Worm (Caenorhabditis elegans) whole organism, young adult: Measurements from ENCODE around the gene hira-1.

Experiments used
- B0035.1 ChIP-seq: sonication (generic microtip); optimal IDR thresholded peaks from 2 replicates; lab custom pipeline; 2016; ENCODE audit warnings: missing genetic modification characterization, mild to moderate bottlenecking, missing compliant biosample characterization, missing genotype, missing genetic modification reagents
- B0336.3 ChIP-seq: fragments of 200-800 bp; sonication (Bioruptor generic); IDR thresholded peaks from 2 replicates; pipeline ENCODE4 v1.3.6; 2022; ENCODE audit warnings: missing genetic modification characterization, missing compliant biosample characterization
- C06A6.2 ChIP-seq: fragments of 200-800 bp; sonication (Bioruptor generic); conservative IDR thresholded peaks from 2 replicates; pipeline ENCODE4 v1.3.6; 2022; ENCODE audit warnings: missing genetic modification characterization, missing compliant biosample characterization
- F57A8.1 ChIP-seq: fragments of 200-800 bp; sonication (Bioruptor generic); optimal IDR thresholded peaks from 2 replicates; lab custom pipeline; 2018; ENCODE audit warnings: mild to moderate bottlenecking, missing genetic modification characterization, moderate library complexity, missing compliant biosample characterization
- K12H6.12 ChIP-seq: fragments of 200-800 bp; sonication (Bioruptor generic); optimal IDR thresholded peaks from 2 replicates; lab custom pipeline; 2018; ENCODE audit warnings: mild to moderate bottlenecking, missing genetic modification characterization, missing compliant biosample characterization
- T26A5.8 ChIP-seq: sonication (generic microtip); optimal IDR thresholded peaks from 2 replicates; lab custom pipeline; 2016; ENCODE audit warnings: missing genetic modification characterization, missing compliant biosample characterization
- Y95B8A.8 ChIP-seq: fragments of 200-800 bp; sonication (Bioruptor generic); IDR thresholded peaks from 2 replicates; pipeline ENCODE4 v1.3.6; 2022; ENCODE audit warnings: missing genetic modification reagents, missing genetic modification characterization, missing compliant biosample characterization
- ZK185.1 ChIP-seq: sonication (generic microtip); optimal IDR thresholded peaks from 2 replicates; lab custom pipeline; 2016; ENCODE audit warnings: mild to moderate bottlenecking, missing genetic modification characterization, missing compliant biosample characterization; ENCODE audit not compliant: poor library complexity, severe bottlenecking
- akir-1 ChIP-seq: fragments of 200-800 bp; sonication (Bioruptor generic); optimal IDR thresholded peaks from 2 replicates; lab custom pipeline; 2018; ENCODE audit warnings: mild to moderate bottlenecking, missing genetic modification characterization, moderate library complexity, missing compliant biosample characterization
- ama-1 ChIP-seq, 3 experiments: fragments of 150-350 bp in 1 of 3; sonication (generic microtip) in 2 of 3; optimal IDR thresholded peaks; 2 replicates each; lab custom pipeline; 2014 to 2018; ENCODE audit warnings: missing biosample characterization in 2 of 3, missing genetic modification characterization in 2 of 3, missing genetic modification reagents in 2 of 3
- aptf-2 ChIP-seq: fragments of 200-800 bp; sonication (Bioruptor generic); conservative IDR thresholded peaks from 2 replicates; pipeline ENCODE4 v1.3.6; 2022; ENCODE audit warnings: missing genetic modification reagents, missing genetic modification characterization, missing compliant biosample characterization
- athp-1 ChIP-seq: sonication (generic microtip); optimal IDR thresholded peaks from 2 replicates; lab custom pipeline; 2017; ENCODE audit warnings: mild to moderate bottlenecking, missing genetic modification characterization, missing compliant biosample characterization
- attf-3 ChIP-seq: fragments of 200-800 bp; sonication (Bioruptor generic); conservative IDR thresholded peaks from 2 replicates; pipeline ENCODE4 v1.3.6; 2022; ENCODE audit warnings: missing genetic modification reagents, missing genetic modification characterization, missing compliant biosample characterization
- attf-5 ChIP-seq: fragments of 200-800 bp; sonication (Bioruptor generic); optimal IDR thresholded peaks from 2 replicates; lab custom pipeline; 2018; ENCODE audit warnings: mild to moderate bottlenecking, missing genetic modification characterization, missing compliant biosample characterization
- attf-6 ChIP-seq: fragments of 200-800 bp; sonication (Bioruptor generic); IDR thresholded peaks from 2 replicates; pipeline ENCODE4 v1.3.6; 2022; ENCODE audit warnings: missing genetic modification reagents, missing genetic modification characterization, missing compliant biosample characterization
- bed-1 ChIP-seq: fragments of 200-800 bp; sonication (Bioruptor generic); IDR thresholded peaks from 2 replicates; pipeline ENCODE4 v1.3.6; 2022; ENCODE audit warnings: missing genetic modification reagents, missing genetic modification characterization, missing compliant biosample characterization
- cebp-1 ChIP-seq, 2 experiments: fragments of 200-800 bp in 1 of 2; sonication (Bioruptor generic) in 1 of 2; sonication (generic microtip) in 1 of 2; IDR thresholded peaks in 1 of 2; optimal IDR thresholded peaks in 1 of 2; 2 replicates each; pipeline versions ENCODE4 v1.3.6 to Lab custom; 2017 to 2022; ENCODE audit warnings: missing compliant biosample characterization in 2 of 2, missing genetic modification characterization in 2 of 2, mild to moderate bottlenecking in 1 of 2, missing genetic modification reagents in 1 of 2, moderate library complexity in 1 of 2
- ceh-40 ChIP-seq: fragments of 200-800 bp; sonication (Bioruptor generic); IDR thresholded peaks from 2 replicates; pipeline ENCODE4 v1.3.6; 2022; ENCODE audit warnings: missing genetic modification characterization, missing compliant biosample characterization
- chd-7 ChIP-seq: sonication (generic microtip); optimal IDR thresholded peaks from 2 replicates; lab custom pipeline; 2016; ENCODE audit warnings: mild to moderate bottlenecking, missing genetic modification characterization, moderate library complexity, missing compliant biosample characterization
- dox-1 ChIP-seq: fragments of 200-800 bp; sonication (Bioruptor generic); IDR thresholded peaks from 2 replicates; pipeline ENCODE4 v1.3.6; 2022; ENCODE audit warnings: missing genetic modification reagents, missing genetic modification characterization, missing compliant biosample characterization
- dpff-1 ChIP-seq: sonication (generic microtip); optimal IDR thresholded peaks from 2 replicates; lab custom pipeline; 2017; ENCODE audit warnings: mild to moderate bottlenecking, missing genetic modification characterization, missing compliant biosample characterization
- dpl-1 ChIP-seq: fragments of 150-350 bp; optimal IDR thresholded peaks from 2 replicates; lab custom pipeline; 2014; ENCODE audit warnings: missing biosample characterization, missing genetic modification reagents, missing genetic modification characterization
- efl-1 ChIP-seq: fragments of 150-350 bp; optimal IDR thresholded peaks from 2 replicates; lab custom pipeline; 2014; ENCODE audit warnings: missing biosample characterization, missing genetic modification reagents, missing genetic modification characterization
- egl-18 ChIP-seq: fragments of 200-800 bp; sonication (Bioruptor generic); IDR thresholded peaks from 2 replicates; pipeline ENCODE4 v1.3.6; 2022; ENCODE audit warnings: missing genetic modification reagents, missing genetic modification characterization, missing compliant biosample characterization
- egl-44 ChIP-seq: fragments of 200-800 bp; sonication (Bioruptor generic); IDR thresholded peaks from 2 replicates; pipeline ENCODE4 v1.3.6; 2022; ENCODE audit warnings: missing genetic modification reagents, missing genetic modification characterization, missing compliant biosample characterization
- egrh-3 ChIP-seq: fragments of 200-800 bp; sonication (Bioruptor generic); IDR thresholded peaks from 2 replicates; pipeline ENCODE4 v1.3.6; 2022; ENCODE audit warnings: missing genetic modification reagents, missing genetic modification characterization, missing compliant biosample characterization
- ekl-4 ChIP-seq: fragments of 200-800 bp; sonication (Bioruptor generic); IDR thresholded peaks from 2 replicates; pipeline ENCODE4 v1.3.6; 2022; ENCODE audit warnings: missing genetic modification reagents, missing genetic modification characterization, missing compliant biosample characterization
- hmg-1.2 ChIP-seq: fragments of 200-800 bp; sonication (Bioruptor generic); IDR thresholded peaks from 2 replicates; pipeline ENCODE4 v1.3.6; 2022; ENCODE audit warnings: missing genetic modification reagents, missing genetic modification characterization, missing compliant biosample characterization
- hrde-1 ChIP-seq: sonication (generic microtip); optimal IDR thresholded peaks from 2 replicates; lab custom pipeline; 2016; ENCODE audit warnings: missing genetic modification characterization, mild to moderate bottlenecking, missing compliant biosample characterization, moderate library complexity, missing genotype, missing genetic modification reagents, borderline replicate concordance
- let-526 ChIP-seq: fragments of 200-800 bp; sonication (Bioruptor generic); IDR thresholded peaks from 2 replicates; pipeline ENCODE4 v1.3.6; 2022; ENCODE audit warnings: missing genetic modification reagents, missing genetic modification characterization, missing compliant biosample characterization
- lir-1 ChIP-seq: fragments of 200-800 bp; sonication (Bioruptor generic); conservative IDR thresholded peaks from 2 replicates; pipeline ENCODE4 v1.3.6; 2022; ENCODE audit warnings: missing genetic modification reagents, missing genetic modification characterization, missing compliant biosample characterization
- madf-3 ChIP-seq: fragments of 200-800 bp; sonication (Bioruptor generic); IDR thresholded peaks from 2 replicates; pipeline ENCODE4 v1.3.6; 2022; ENCODE audit warnings: missing genetic modification reagents, missing genetic modification characterization, missing compliant biosample characterization
- mcd-1 ChIP-seq: fragments of 200-800 bp; sonication (Bioruptor generic); IDR thresholded peaks from 2 replicates; pipeline ENCODE4 v1.3.6; 2022; ENCODE audit warnings: missing genetic modification reagents, missing genetic modification characterization, missing compliant biosample characterization
- mel-28 ChIP-seq: sonication (generic microtip); optimal IDR thresholded peaks from 2 replicates; lab custom pipeline; 2016; ENCODE audit warnings: borderline replicate concordance, mild to moderate bottlenecking, missing genetic modification characterization, missing compliant biosample characterization
- mes-4 ChIP-seq: sonication (generic microtip); optimal IDR thresholded peaks from 2 replicates; lab custom pipeline; 2016; ENCODE audit warnings: missing genotype, missing genetic modification characterization, missing compliant biosample characterization
- mxl-1 ChIP-seq: sonication (generic microtip); optimal IDR thresholded peaks from 2 replicates; lab custom pipeline; 2016; ENCODE audit warnings: missing genetic modification characterization, missing compliant biosample characterization
- nhr-80 ChIP-seq: sonication (generic microtip); optimal IDR thresholded peaks from 2 replicates; lab custom pipeline; 2016; ENCODE audit warnings: missing genetic modification characterization, missing compliant biosample characterization
- pbrm-1 ChIP-seq: fragments of 200-800 bp; sonication (Bioruptor generic); IDR thresholded peaks from 2 replicates; pipeline ENCODE4 v1.3.6; 2022; ENCODE audit warnings: missing genetic modification reagents, missing genetic modification characterization, missing compliant biosample characterization
- rcor-1 ChIP-seq: fragments of 200-800 bp; sonication (Bioruptor generic); IDR thresholded peaks from 2 replicates; pipeline ENCODE4 v1.3.6; 2022; ENCODE audit warnings: missing genetic modification reagents, missing genetic modification characterization, missing compliant biosample characterization
- sdz-38 ChIP-seq: sonication (generic microtip); optimal IDR thresholded peaks from 2 replicates; lab custom pipeline; 2016; ENCODE audit warnings: missing genotype, missing genetic modification characterization, missing compliant biosample characterization
- sea-2 ChIP-seq: fragments of 200-800 bp; sonication (Bioruptor generic); IDR thresholded peaks from 2 replicates; pipeline ENCODE4 v1.3.6; 2022; ENCODE audit warnings: missing genetic modification characterization, missing compliant biosample characterization
- snpc-4 ChIP-seq, 5 experiments: fragments of 150-350 bp in 1 of 5; sonication (generic microtip) in 4 of 5; optimal IDR thresholded peaks; 2 replicates each; lab custom pipeline; 2014 to 2018; ENCODE audit warnings: missing genetic modification characterization in 5 of 5, missing biosample characterization in 3 of 5, antibody characterized with exemption in 2 of 5, mild to moderate bottlenecking in 2 of 5, missing compliant biosample characterization in 2 of 5, missing genotype in 2 of 5, moderate library complexity in 2 of 5, missing genetic modification reagents in 1 of 5
- somi-1 ChIP-seq: fragments of 200-800 bp; sonication (Bioruptor generic); optimal IDR thresholded peaks from 2 replicates; lab custom pipeline; 2018; ENCODE audit warnings: mild to moderate bottlenecking, missing genetic modification characterization, missing compliant biosample characterization
- sptf-2 ChIP-seq: fragments of 200-800 bp; sonication (Bioruptor generic); optimal IDR thresholded peaks from 2 replicates; lab custom pipeline; 2018; ENCODE audit warnings: mild to moderate bottlenecking, missing genetic modification characterization, missing compliant biosample characterization
- tbp1 ChIP-seq: fragments of 200-800 bp; sonication (Bioruptor generic); optimal IDR thresholded peaks from 2 replicates; lab custom pipeline; 2018; ENCODE audit warnings: mild to moderate bottlenecking, missing genetic modification characterization, missing compliant biosample characterization
- unc-130 ChIP-seq: sonication (generic microtip); optimal IDR thresholded peaks from 2 replicates; lab custom pipeline; 2016; ENCODE audit warnings: missing genetic modification reagents, missing genetic modification characterization, missing compliant biosample characterization
- ztf-28 ChIP-seq: fragments of 200-800 bp; sonication (Bioruptor generic); IDR thresholded peaks from 2 replicates; pipeline ENCODE4 v1.3.6; 2022; ENCODE audit warnings: missing genetic modification reagents, missing genetic modification characterization, missing compliant biosample characterization

The hira-1 gene

DNA sequence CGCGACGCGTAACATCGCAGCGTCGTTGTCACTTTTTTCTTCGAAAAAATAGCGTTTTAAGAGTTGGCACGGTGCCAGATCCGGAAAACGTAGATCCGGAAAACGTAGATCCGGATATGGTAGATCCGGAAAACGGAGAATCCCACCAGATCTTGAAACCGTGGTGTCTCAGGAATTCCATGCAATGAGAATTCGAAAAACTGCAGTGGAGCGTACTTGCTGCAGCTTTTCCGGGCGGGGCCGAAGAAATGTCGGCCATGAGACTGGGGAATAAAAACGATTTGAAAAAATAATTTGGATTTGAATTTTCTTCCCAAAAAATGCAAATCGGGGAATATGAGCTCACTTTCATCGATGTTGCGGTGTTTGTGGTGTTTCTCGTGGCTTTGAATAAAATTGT is 18.5 kb upstream of the hira-1 start, which contains the start of gene K10D2.5 (continued):
- TF ChIP-seq B0336.3 (GFP tag; lab: Robert Waterston, UW) = peak; percentile 86
- TF ChIP-seq Y95B8A.8 (GFP tag; lab: Robert Waterston, UW) = peak; percentile 97
- peak; percentile 85 for TF ChIP-seq attf-3 (GFP tag; lab: Robert Waterston, UW)
- TF ChIP-seq ekl-4 (GFP tag; lab: Robert Waterston, UW) = peak; percentile 95
- peak; percentile 78 for TF ChIP-seq chd-7 (tag; lab: Kevin White, UChicago)
- peak; percentile 96 for TF ChIP-seq athp-1 (tag; lab: Kevin White, UChicago)
- TF ChIP-seq rcor-1 = peak; percentile 96
- no peak for TF ChIP-seq ama-1 (optimal IDR thresholded peaks at IDR 0.05; lab: Kevin White, UChicago)
- no peak for TF ChIP-seq ama-1 (GFP tag; optimal IDR thresholded peaks at IDR 0.05; lab: Kevin White, UChicago)
- TF ChIP-seq cebp-1 (GFP tag; IDR thresholded peaks at IDR 0.05; lab: Robert Waterston, UW) = peak; percentile 90
- TF ChIP-seq cebp-1 (tag; optimal IDR thresholded peaks at IDR 0.05; lab: Kevin White, UChicago) = peak; percentile 81
- TF ChIP-seq aptf-2 = peak; percentile 98
- TF ChIP-seq pbrm-1 (GFP tag; lab: Robert Waterston, UW) = peak; percentile 93
- peak; percentile 82 for TF ChIP-seq hrde-1 (tag; lab: Kevin White, UChicago)
- TF ChIP-seq dox-1 = peak; percentile 99
- TF ChIP-seq sptf-2 = peak; percentile 66
- TF ChIP-seq efl-1 = peak; percentile 78
- no peak for TF ChIP-seq dpff-1
- TF ChIP-seq C06A6.2 (GFP tag; lab: Robert Waterston, UW) = 0 out of 2 replicates have a peak, but pooled peaks have one; percentile 50
- TF ChIP-seq somi-1 = peak; percentile 84
- peak; percentile 98 for TF ChIP-seq lir-1 (GFP tag; lab: Robert Waterston, UW)
- TF ChIP-seq nhr-80 (tag; lab: Kevin White, UChicago) = peak; percentile 80
- peak; percentile 99 for TF ChIP-seq mcd-1 (GFP tag; lab: Robert Waterston, UW)
- no peak for TF ChIP-seq sdz-38
- TF ChIP-seq F57A8.1 (GFP tag; lab: Kevin White, UChicago) = peak; percentile 65
- peak; percentile 90 for TF ChIP-seq akir-1 (GFP tag; lab: Kevin White, UChicago)
- TF ChIP-seq sea-2 (GFP tag; lab: Robert Waterston, UW) = no peak
- no peak for TF ChIP-seq mes-4 (tag; lab: Kevin White, UChicago)
- peak; percentile 92 for TF ChIP-seq K12H6.12 (tag; lab: Kevin White, UChicago)
- peak; percentile 98 for TF ChIP-seq unc-130 (GFP tag; lab: Kevin White, UChicago)
- 0 out of 2 replicates have a peak, but pooled peaks have one; percentile 21 for TF ChIP-seq bed-1 (GFP tag; lab: Robert Waterston, UW)
- TF ChIP-seq let-526 = peak; percentile 96
- TF ChIP-seq egrh-3 (GFP tag; lab: Robert Waterston, UW) = peak; percentile 91
- TF ChIP-seq ZK185.1 (tag; lab: Kevin White, UChicago) = peak; percentile 97
- no peak for TF ChIP-seq snpc-4 (GFP tag; optimal IDR thresholded peaks at IDR 0.05; lab: Kevin White, UChicago)
- peak; percentile 39 to 80 (median 68) for TF ChIP-seq snpc-4 (tag; optimal IDR thresholded peaks at IDR 0.05; lab: Kevin White, UChicago)
- TF ChIP-seq mxl-1 (tag; lab: Kevin White, UChicago) = peak; percentile 27
- TF ChIP-seq attf-6 (GFP tag; lab: Robert Waterston, UW) = peak; percentile 75
- peak; percentile 73 for TF ChIP-seq tbp1
- no peak for TF ChIP-seq egl-18 (GFP tag; lab: Robert Waterston, UW)
- TF ChIP-seq ztf-28 = peak; percentile 99
- TF ChIP-seq ceh-40 (GFP tag; lab: Robert Waterston, UW) = peak; percentile 91
- peak; percentile 31 for TF ChIP-seq B0035.1 (tag; lab: Kevin White, UChicago)
- TF ChIP-seq madf-3 = peak; percentile 92
- TF ChIP-seq mel-28 = peak; percentile 31
- TF ChIP-seq attf-5 = peak; percentile 99
- peak; percentile 77 for TF ChIP-seq hmg-1.2 (GFP tag; lab: Robert Waterston, UW)
- TF ChIP-seq egl-44 (GFP tag; lab: Robert Waterston, UW) = peak; percentile 66; the same call in 1 of the 2 replicates
- TF ChIP-seq T26A5.8 (tag; lab: Kevin White, UChicago) = no peak
- peak; percentile 77 for TF ChIP-seq dpl-1 (GFP tag; lab: Kevin White, UChicago)
